Fruit fly (Drosophila melanogaster) whole organism, prepupa: ENCODE measurements around the gene Targ3.

Experiments used
- Blimp-1 ChIP-seq: fragments of 200-800 bp; sonication (Bioruptor generic); optimal IDR thresholded peaks from 3 replicates; lab custom pipeline; 2017; ENCODE audit warnings: missing biosample characterization, missing genetic modification characterization, mild to moderate bottlenecking, moderate library complexity, missing genetic modification reagents
- CG10669 ChIP-seq: fragments of 200-800 bp; sonication (Bioruptor generic); optimal IDR thresholded peaks from 3 replicates; lab custom pipeline; 2018; ENCODE audit warnings: missing biosample characterization, mild to moderate bottlenecking, missing genetic modification characterization, moderate library complexity
- CG11294 ChIP-seq: fragments of 200-800 bp; sonication (Bioruptor generic); IDR thresholded peaks from 2 replicates; pipeline ENCODE4 v1.3.6; 2022; ENCODE audit warnings: missing biosample characterization, missing genetic modification characterization
- CG11902 ChIP-seq: fragments of 200-800 bp; sonication (Bioruptor generic); optimal IDR thresholded peaks from 3 replicates; lab custom pipeline; 2016; ENCODE audit warnings: missing biosample characterization, missing genetic modification characterization
- CG15336 ChIP-seq: fragments of 200-800 bp; sonication (Bioruptor generic); IDR thresholded peaks from 2 replicates; pipeline ENCODE4 v1.3.6; 2022; ENCODE audit warnings: missing biosample characterization, missing genetic modification characterization
- CG16779 ChIP-seq: fragments of 200-800 bp; sonication (Bioruptor generic); optimal IDR thresholded peaks from 3 replicates; lab custom pipeline; 2017; ENCODE audit warnings: missing biosample characterization, mild to moderate bottlenecking, missing genetic modification characterization
- CG31627 ChIP-seq: fragments of 200-800 bp; sonication (Bioruptor generic); optimal IDR thresholded peaks from 3 replicates; lab custom pipeline; 2016; ENCODE audit warnings: missing biosample characterization, missing genetic modification characterization
- CG32006 ChIP-seq: fragments of 200-800 bp; sonication (Bioruptor generic); optimal IDR thresholded peaks from 3 replicates; lab custom pipeline; 2017; ENCODE audit warnings: missing biosample characterization, mild to moderate bottlenecking, missing genetic modification characterization
- CG4318 ChIP-seq: fragments of 200-800 bp; sonication (Bioruptor generic); optimal IDR thresholded peaks from 3 replicates; lab custom pipeline; 2017; ENCODE audit warnings: missing biosample characterization, mild to moderate bottlenecking, missing genetic modification characterization
- CG6163 ChIP-seq: fragments of 200-800 bp; sonication (Bioruptor generic); IDR thresholded peaks from 3 replicates; pipeline ENCODE4 v1.3.6; 2022; ENCODE audit warnings: missing biosample characterization, missing genetic modification characterization
- CG6276 ChIP-seq: fragments of 200-800 bp; sonication (Bioruptor generic); optimal IDR thresholded peaks from 2 replicates; lab custom pipeline; 2017; ENCODE audit warnings: missing biosample characterization, mild to moderate bottlenecking, missing genetic modification characterization
- CG6792 ChIP-seq: fragments of 200-800 bp; sonication (Bioruptor generic); optimal IDR thresholded peaks from 3 replicates; lab custom pipeline; 2016; ENCODE audit warnings: missing biosample characterization, missing genetic modification characterization
- CG6808 ChIP-seq: fragments of 200-800 bp; sonication (Bioruptor generic); optimal IDR thresholded peaks from 3 replicates; lab custom pipeline; 2017; ENCODE audit warnings: missing biosample characterization, missing genetic modification characterization, mild to moderate bottlenecking, moderate library complexity, missing genetic modification reagents
- CG7368 ChIP-seq: fragments of 200-800 bp; sonication (Bioruptor generic); optimal IDR thresholded peaks from 3 replicates; lab custom pipeline; 2016; ENCODE audit warnings: missing biosample characterization, missing genetic modification characterization
- CG8119 ChIP-seq: fragments of 200-800 bp; sonication (Bioruptor generic); IDR thresholded peaks from 3 replicates; pipeline ENCODE4 v1.3.6; 2022; ENCODE audit warnings: missing biosample characterization, missing genetic modification characterization
- CG8319 ChIP-seq: fragments of 200-800 bp; sonication (Bioruptor generic); optimal IDR thresholded peaks from 3 replicates; lab custom pipeline; 2016; ENCODE audit warnings: missing biosample characterization, missing genetic modification characterization
- CG8632 ChIP-seq: fragments of 200-800 bp; sonication (Bioruptor generic); optimal IDR thresholded peaks from 3 replicates; lab custom pipeline; 2016; ENCODE audit warnings: missing biosample characterization, missing genetic modification characterization
- Eip75B ChIP-seq: fragments of 200-800 bp; sonication (Bioruptor generic); optimal IDR thresholded peaks from 3 replicates; lab custom pipeline; 2016; ENCODE audit warnings: missing biosample characterization, missing genetic modification characterization
- Eip78C ChIP-seq: fragments of 200-800 bp; sonication (Bioruptor generic); peaks from one replicate; lab custom pipeline; 2016; ENCODE audit warnings: missing biosample characterization, missing genetic modification characterization
- Ets21C ChIP-seq: fragments of 200-800 bp; sonication (Bioruptor generic); optimal IDR thresholded peaks from 3 replicates; lab custom pipeline; 2016; ENCODE audit warnings: missing biosample characterization, missing genetic modification characterization
- Gug ChIP-seq: fragments of 200-800 bp; sonication (Bioruptor generic); IDR thresholded peaks from 2 replicates; pipeline ENCODE4 v1.3.6; 2022; ENCODE audit warnings: missing biosample characterization, missing genetic modification characterization
- Hr38 ChIP-seq: sonication (Bioruptor generic); optimal IDR thresholded peaks from 2 replicates; lab custom pipeline; 2016; ENCODE audit warnings: missing biosample characterization, missing genetic modification characterization
- Hr39 ChIP-seq: fragments of 200-800 bp; sonication (Bioruptor generic); optimal IDR thresholded peaks from 2 replicates; lab custom pipeline; 2016; ENCODE audit warnings: missing biosample characterization, missing genetic modification characterization
- Hr4 ChIP-seq: fragments of 200-800 bp; sonication (Bioruptor generic); optimal IDR thresholded peaks from 3 replicates; lab custom pipeline; 2016; ENCODE audit warnings: missing biosample characterization, missing genetic modification characterization
- Lpt ChIP-seq: fragments of 200-800 bp; sonication (Bioruptor generic); optimal IDR thresholded peaks from 3 replicates; lab custom pipeline; 2016; ENCODE audit warnings: missing biosample characterization, missing genetic modification characterization
- Met ChIP-seq: fragments of 200-800 bp; sonication (Bioruptor generic); optimal IDR thresholded peaks from 3 replicates; lab custom pipeline; 2016; ENCODE audit warnings: missing biosample characterization, missing genetic modification characterization
- OdsH ChIP-seq: fragments of 200-800 bp; sonication (Bioruptor generic); optimal IDR thresholded peaks from 3 replicates; lab custom pipeline; 2016; ENCODE audit warnings: missing biosample characterization, missing genetic modification characterization
- Smox ChIP-seq: fragments of 200-800 bp; sonication (Bioruptor generic); optimal IDR thresholded peaks from 3 replicates; lab custom pipeline; 2016; ENCODE audit warnings: missing biosample characterization, missing genetic modification characterization
- Sox14 ChIP-seq: fragments of 200-800 bp; sonication (Bioruptor generic); optimal IDR thresholded peaks from 3 replicates; lab custom pipeline; 2016; ENCODE audit warnings: missing biosample characterization, missing genetic modification characterization
- Sox15 ChIP-seq: fragments of 200-800 bp; sonication (Bioruptor generic); optimal IDR thresholded peaks from 3 replicates; lab custom pipeline; 2016; ENCODE audit warnings: missing biosample characterization, missing genetic modification characterization
- achi ChIP-seq: fragments of 200-800 bp; sonication (Bioruptor generic); optimal IDR thresholded peaks from 3 replicates; lab custom pipeline; 2016; ENCODE audit warnings: missing biosample characterization, missing genetic modification characterization
- acj6 ChIP-seq: fragments of 200-800 bp; sonication (Bioruptor generic); optimal IDR thresholded peaks from 3 replicates; lab custom pipeline; 2016; ENCODE audit warnings: missing biosample characterization, missing genetic modification characterization
- cyc ChIP-seq: fragments of 200-800 bp; sonication (Bioruptor generic); optimal IDR thresholded peaks from 3 replicates; lab custom pipeline; 2016; ENCODE audit warnings: missing biosample characterization, missing genetic modification characterization
- esn ChIP-seq: fragments of 200-800 bp; sonication (Bioruptor generic); optimal IDR thresholded peaks from 2 replicates; lab custom pipeline; 2016; ENCODE audit warnings: missing biosample characterization, mild to moderate bottlenecking, missing genetic modification characterization, moderate library complexity
- fd85E ChIP-seq: fragments of 200-800 bp; sonication (Bioruptor generic); optimal IDR thresholded peaks from 3 replicates; lab custom pipeline; 2016; ENCODE audit warnings: missing biosample characterization, missing genetic modification characterization
- net ChIP-seq: fragments of 200-800 bp; sonication (Bioruptor generic); optimal IDR thresholded peaks from 3 replicates; lab custom pipeline; 2016; ENCODE audit warnings: missing biosample characterization, missing genetic modification characterization
- pdm3 ChIP-seq: fragments of 200-800 bp; sonication (Bioruptor generic); optimal IDR thresholded peaks from 3 replicates; lab custom pipeline; 2016; ENCODE audit warnings: missing biosample characterization, missing genetic modification characterization
- salr ChIP-seq, 2 experiments: fragments of 200-800 bp; sonication (Bioruptor generic); optimal IDR thresholded peaks; 3 replicates each; lab custom pipeline; 2016 to 2018; ENCODE audit warnings: missing biosample characterization in 2 of 2, missing genetic modification characterization in 2 of 2, mild to moderate bottlenecking in 1 of 2
- spab ChIP-seq: fragments of 200-800 bp; sonication (Bioruptor generic); optimal IDR thresholded peaks from 2 replicates; lab custom pipeline; 2017; ENCODE audit warnings: missing biosample characterization, mild to moderate bottlenecking, missing genetic modification characterization, missing genetic modification reagents
- ss ChIP-seq, 2 experiments: fragments of 200-800 bp; sonication (Bioruptor generic); optimal IDR thresholded peaks; 2 replicates in 1 of 2; 3 replicates in 1 of 2; lab custom pipeline; 2017 to 2018; ENCODE audit warnings: mild to moderate bottlenecking in 2 of 2, missing biosample characterization in 2 of 2, missing genetic modification characterization in 2 of 2, moderate library complexity in 1 of 2
- svp ChIP-seq: fragments of 200-800 bp; sonication (Bioruptor generic); peaks from one replicate; lab custom pipeline; 2016; ENCODE audit warnings: missing biosample characterization, missing genetic modification characterization
- topi ChIP-seq: fragments of 200-800 bp; sonication (Bioruptor generic); optimal IDR thresholded peaks from 3 replicates; lab custom pipeline; 2016; ENCODE audit warnings: missing biosample characterization, missing genetic modification characterization
- vri ChIP-seq: fragments of 200-800 bp; sonication (Bioruptor generic); optimal IDR thresholded peaks from 3 replicates; lab custom pipeline; 2016; ENCODE audit warnings: missing biosample characterization, mild to moderate bottlenecking, missing genetic modification characterization

Targ3 gene

DNA sequence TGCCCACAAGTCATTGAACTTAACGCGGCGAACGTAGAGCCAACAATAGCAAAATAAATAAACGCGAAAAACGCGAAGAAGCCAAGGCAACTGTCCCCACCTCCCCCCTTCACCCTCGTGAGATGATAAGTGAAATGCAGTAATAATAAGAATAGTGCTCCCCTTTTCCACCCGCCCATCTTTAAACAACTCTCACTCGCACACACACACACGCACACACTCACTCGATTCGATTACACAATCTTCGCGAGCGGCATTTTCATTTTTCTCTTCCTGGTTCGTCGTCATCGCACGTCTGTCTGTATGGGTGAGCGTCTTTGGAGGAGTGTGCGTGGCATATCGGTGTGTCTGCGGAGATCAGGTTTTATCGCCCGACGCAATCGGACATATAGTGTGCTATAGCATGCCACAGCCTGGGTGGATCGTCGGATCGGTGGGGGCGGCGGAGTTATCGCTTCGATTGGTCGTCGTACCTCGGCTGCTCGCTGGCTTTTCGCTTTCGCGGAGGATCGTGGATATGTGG is 28.1 kb downstream of the Targ3 start (continued):
- TF ChIP-seq CG6276 (GFP tag; lab: Kevin White, UChicago): no peak
- TF ChIP-seq CG32006 (GFP tag; lab: Kevin White, UChicago): no peak
- no peak for TF ChIP-seq achi (GFP tag; lab: Kevin White, UChicago)
- TF ChIP-seq topi (GFP tag; lab: Kevin White, UChicago): peak; percentile 36
- no peak for TF ChIP-seq CG16779
- no peak for TF ChIP-seq spab (GFP tag; lab: Kevin White, UChicago)
- TF ChIP-seq CG6163 (GFP tag; lab: Robert Waterston, UW): peak; percentile 27; the same call in 2 of the 3 replicates
- TF ChIP-seq fd85E (GFP tag; lab: Kevin White, UChicago): peak; percentile 5

DNA sequence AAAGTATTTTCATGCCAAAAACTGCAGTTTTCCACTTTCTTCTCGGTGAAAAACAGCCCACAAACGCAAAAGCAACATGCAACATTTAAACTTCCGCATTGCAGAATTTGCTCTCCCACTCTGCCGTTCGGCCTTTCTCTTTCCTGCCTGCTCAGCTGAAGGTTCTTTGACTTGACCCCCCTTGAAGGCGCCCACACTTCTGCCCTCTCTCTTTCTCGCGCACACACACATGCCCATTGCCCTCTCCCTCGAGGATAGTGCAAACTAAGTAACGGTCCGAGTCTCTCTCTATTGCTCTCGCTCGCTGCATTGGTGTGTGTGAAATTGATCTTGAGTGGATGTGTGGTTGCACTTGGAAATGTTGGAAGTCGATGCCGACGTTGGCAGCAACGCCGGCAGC is 29.0 kb downstream of the Targ3 start:
- TF ChIP-seq Eip78C (peak; percentile 62), ss (GFP tag; optimal IDR thresholded peaks at IDR 0.05; lab: Kevin White, UChicago) (no peak), CG6163 (GFP tag; lab: Robert Waterston, UW) (0 out of 3 replicates have a peak, but pooled peaks have one; percentile 27), OdsH (GFP tag; lab: Kevin White, UChicago) (no peak), CG6808 (GFP tag; lab: Kevin White, UChicago) (no peak), Lpt (GFP tag; lab: Kevin White, UChicago) (peak; percentile 9)

DNA sequence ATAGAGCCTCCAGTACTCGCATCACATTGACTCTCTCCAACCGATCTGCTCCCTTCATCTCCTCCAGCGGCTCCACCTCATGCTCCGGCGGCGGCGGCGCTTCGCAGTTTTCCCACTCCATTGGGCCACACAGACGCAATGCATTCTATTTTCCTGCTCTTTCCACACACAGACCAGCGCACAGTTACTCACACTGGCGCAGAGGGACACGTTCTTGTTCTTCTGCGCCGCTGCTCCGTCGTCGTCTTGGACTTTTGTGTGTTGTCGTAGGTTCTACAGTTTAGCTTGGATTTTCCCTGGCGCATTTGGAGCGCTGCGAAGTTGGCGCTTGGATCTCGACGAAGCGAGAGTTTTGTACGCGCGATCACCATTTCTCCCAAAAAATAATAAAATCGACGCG is 29.7 kb downstream of the Targ3 start, which contains the start of gene Eip78C:
TSS of gene Eip78C (plus strand) at position 301 of the 400 bp plus-strand sequence.
- peak; percentile 34; the same call in 1 of the 2 replicates for TF ChIP-seq Gug (GFP tag; lab: Robert Waterston, UW)
- TF ChIP-seq CG6276 (GFP tag; lab: Kevin White, UChicago): peak; percentile 17
- no peak for TF ChIP-seq CG8632
- 0 out of 3 replicates have a peak, but pooled peaks have one; percentile 12 for TF ChIP-seq CG6163 (GFP tag; lab: Robert Waterston, UW)
- peak; percentile 30 for TF ChIP-seq Eip78C

DNA sequence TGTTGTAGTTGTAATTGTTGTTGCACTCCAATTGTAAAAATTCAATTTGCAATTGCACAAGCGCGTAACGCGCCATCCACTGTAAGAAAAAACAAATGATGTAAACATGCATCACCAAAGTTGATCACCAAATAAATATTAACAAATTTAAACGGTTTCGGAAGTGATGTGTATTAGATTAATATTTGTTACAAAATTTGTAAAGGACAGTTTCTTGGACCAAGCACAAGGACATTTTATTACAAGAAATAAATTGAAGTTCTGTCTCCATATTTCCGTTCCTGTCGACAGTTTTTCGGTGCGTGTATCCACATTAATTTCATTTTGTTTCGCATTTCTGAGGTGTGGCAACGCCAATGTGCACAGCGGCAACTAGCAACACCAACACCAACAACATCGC is 33.1 kb downstream of the Targ3 start:
- TF ChIP-seq Met (GFP tag; lab: Kevin White, UChicago): no peak
- TF ChIP-seq cyc (GFP tag; lab: Kevin White, UChicago): no peak
- TF ChIP-seq OdsH (GFP tag; lab: Kevin White, UChicago): peak; percentile 52
- TF ChIP-seq CG6808 (GFP tag; lab: Kevin White, UChicago): no peak
- no peak for TF ChIP-seq CG31627
- TF ChIP-seq Hr4 (GFP tag; lab: Kevin White, UChicago): peak; percentile 92
- no peak for TF ChIP-seq topi (GFP tag; lab: Kevin White, UChicago)
- TF ChIP-seq acj6 (GFP tag; lab: Kevin White, UChicago): no peak
- no peak for TF ChIP-seq CG11902
- TF ChIP-seq pdm3 (GFP tag; lab: Kevin White, UChicago): peak; percentile 57
- TF ChIP-seq Smox (GFP tag; lab: Kevin White, UChicago): no peak
- TF ChIP-seq Sox15: no peak
- TF ChIP-seq Blimp-1: no peak
- TF ChIP-seq CG16779: peak; percentile 12
- no peak for TF ChIP-seq vri (GFP tag; lab: Kevin White, UChicago)
- TF ChIP-seq achi (GFP tag; lab: Kevin White, UChicago): peak; percentile 51
- TF ChIP-seq CG11294 (GFP tag; lab: Robert Waterston, UW): peak; percentile 29; the same call in 1 of the 2 replicates
- no peak for TF ChIP-seq CG8319 (GFP tag; lab: Kevin White, UChicago)
- TF ChIP-seq Hr38 (GFP tag; lab: Kevin White, UChicago): no peak
- TF ChIP-seq Eip75B (GFP tag; lab: Kevin White, UChicago): no peak
- TF ChIP-seq Eip78C: peak; percentile 89
- peak in 1 of 2 experiments; percentile 69 for TF ChIP-seq salr (GFP tag; optimal IDR thresholded peaks at IDR 0.05; lab: Kevin White, UChicago)
- peak; percentile 68 for TF ChIP-seq net
- peak; percentile 89 for TF ChIP-seq CG8119
- no peak for TF ChIP-seq fd85E (GFP tag; lab: Kevin White, UChicago)
- peak; percentile 89 for TF ChIP-seq CG15336 (GFP tag; lab: Robert Waterston, UW)
- TF ChIP-seq Sox14 (GFP tag; lab: Kevin White, UChicago): peak; percentile 11
- TF ChIP-seq CG6163 (GFP tag; lab: Robert Waterston, UW): peak; percentile 60
- TF ChIP-seq CG8632: no peak
- peak; percentile 62 for TF ChIP-seq Gug (GFP tag; lab: Robert Waterston, UW)
- no peak for TF ChIP-seq spab (GFP tag; lab: Kevin White, UChicago)
- TF ChIP-seq CG10669 (GFP tag; lab: Kevin White, UChicago): no peak
- no peak for TF ChIP-seq Ets21C (GFP tag; lab: Kevin White, UChicago)
- TF ChIP-seq Lpt (GFP tag; lab: Kevin White, UChicago): peak; percentile 83
- TF ChIP-seq CG6792 (GFP tag; lab: Kevin White, UChicago): no peak
- TF ChIP-seq CG4318 (GFP tag; lab: Kevin White, UChicago): peak; percentile 83
- TF ChIP-seq CG7368: no peak
- TF ChIP-seq esn: no peak
- no peak for TF ChIP-seq Hr39 (GFP tag; lab: Kevin White, UChicago)
- TF ChIP-seq svp (GFP tag; lab: Kevin White, UChicago): no peak
